Worm (Caenorhabditis elegans) whole organism, late embryonic: ENCODE results near the gene szy-20.

Experiments used
- C38D4.7 ChIP-seq: fragments of 200-800 bp; sonication (Bioruptor generic); optimal IDR thresholded peaks from 2 replicates; lab custom pipeline; 2018; ENCODE audit warnings: mild to moderate bottlenecking, missing genetic modification characterization, moderate library complexity, missing compliant biosample characterization
- F13H6.1 ChIP-seq: sonication (generic microtip); optimal IDR thresholded peaks from 2 replicates; lab custom pipeline; 2016; ENCODE audit warnings: missing genetic modification characterization, missing compliant biosample characterization
- K02D7.2 ChIP-seq: sonication (generic microtip); optimal IDR thresholded peaks from 2 replicates; lab custom pipeline; 2017; ENCODE audit warnings: mild to moderate bottlenecking, missing genetic modification characterization, missing compliant biosample characterization
- ahr-1 ChIP-seq: sonication (generic microtip); optimal IDR thresholded peaks from 2 replicates; lab custom pipeline; 2016; ENCODE audit warnings: missing genetic modification characterization, missing compliant biosample characterization
- ceh-14 ChIP-seq: sonication (generic microtip); optimal IDR thresholded peaks from 2 replicates; lab custom pipeline; 2016; ENCODE audit warnings: missing genotype, missing genetic modification characterization, missing compliant biosample characterization
- ceh-18 ChIP-seq: sonication (generic microtip); optimal IDR thresholded peaks from 2 replicates; lab custom pipeline; 2016; ENCODE audit warnings: missing genetic modification characterization, missing compliant biosample characterization
- ceh-19 ChIP-seq: fragments of 200-800 bp; sonication (Bioruptor generic); optimal IDR thresholded peaks from 2 replicates; lab custom pipeline; 2018; ENCODE audit warnings: mild to moderate bottlenecking, missing genetic modification characterization, missing compliant biosample characterization
- ceh-2 ChIP-seq: sonication (generic microtip); optimal IDR thresholded peaks from 2 replicates; lab custom pipeline; 2016; ENCODE audit warnings: missing genotype, missing genetic modification characterization, missing compliant biosample characterization
- ceh-24 ChIP-seq: sonication (generic microtip); optimal IDR thresholded peaks from 2 replicates; lab custom pipeline; 2016; ENCODE audit warnings: mild to moderate bottlenecking, missing genetic modification characterization, missing compliant biosample characterization
- ceh-31 ChIP-seq: sonication (generic microtip); optimal IDR thresholded peaks from 2 replicates; lab custom pipeline; 2016; ENCODE audit warnings: missing genetic modification characterization, missing compliant biosample characterization
- ceh-34 ChIP-seq: sonication (generic microtip); optimal IDR thresholded peaks from 2 replicates; lab custom pipeline; 2016; ENCODE audit warnings: mild to moderate bottlenecking, missing genetic modification characterization, missing compliant biosample characterization
- ceh-48 ChIP-seq: sonication (generic microtip); optimal IDR thresholded peaks from 2 replicates; lab custom pipeline; 2016; ENCODE audit warnings: missing genetic modification characterization, inconsistent platforms, missing compliant biosample characterization
- ceh-6 ChIP-seq: fragments of 200-800 bp; sonication (Bioruptor generic); optimal IDR thresholded peaks from 2 replicates; lab custom pipeline; 2018; ENCODE audit warnings: mild to moderate bottlenecking, missing genetic modification characterization, missing compliant biosample characterization
- che-1 ChIP-seq: sonication (generic microtip); optimal IDR thresholded peaks from 2 replicates; lab custom pipeline; 2016; ENCODE audit warnings: mild to moderate bottlenecking, missing genetic modification characterization, missing compliant biosample characterization
- dmd-4 ChIP-seq: sonication (generic microtip); optimal IDR thresholded peaks from 2 replicates; lab custom pipeline; 2016; ENCODE audit warnings: borderline replicate concordance, missing genetic modification characterization, missing compliant biosample characterization
- dve-1 ChIP-seq: sonication (generic microtip); optimal IDR thresholded peaks from 2 replicates; lab custom pipeline; 2017; ENCODE audit warnings: antibody characterized with exemption, mild to moderate bottlenecking, missing genetic modification characterization, missing compliant biosample characterization
- elt-4 ChIP-seq: sonication (generic microtip); optimal IDR thresholded peaks from 2 replicates; lab custom pipeline; 2016; ENCODE audit warnings: missing genetic modification characterization, missing compliant biosample characterization
- fax-1 ChIP-seq: sonication (generic microtip); optimal IDR thresholded peaks from 2 replicates; lab custom pipeline; 2016; ENCODE audit warnings: missing genotype, missing genetic modification characterization, missing compliant biosample characterization
- gmeb-2 ChIP-seq: sonication (generic microtip); optimal IDR thresholded peaks from 2 replicates; lab custom pipeline; 2016; ENCODE audit warnings: missing genetic modification characterization, inconsistent platforms, missing compliant biosample characterization
- hlh-13 ChIP-seq: fragments of 200-800 bp; sonication (Bioruptor generic); optimal IDR thresholded peaks from 2 replicates; lab custom pipeline; 2018; ENCODE audit warnings: mild to moderate bottlenecking, missing genetic modification characterization, missing compliant biosample characterization
- hlh-15 ChIP-seq: sonication (generic microtip); optimal IDR thresholded peaks from 2 replicates; lab custom pipeline; 2016; ENCODE audit warnings: missing genetic modification characterization, missing compliant biosample characterization
- hlh-30 ChIP-seq: sonication (generic microtip); optimal IDR thresholded peaks from 2 replicates; lab custom pipeline; 2017; ENCODE audit warnings: antibody characterized with exemption, missing genetic modification characterization, missing compliant biosample characterization; ENCODE audit not compliant: insufficient read depth
- hlh-6 ChIP-seq: sonication (generic microtip); optimal IDR thresholded peaks from 2 replicates; lab custom pipeline; 2016; ENCODE audit warnings: missing genotype, missing genetic modification characterization, missing compliant biosample characterization
- lin-11 ChIP-seq: fragments of 200-800 bp; sonication (Bioruptor generic); optimal IDR thresholded peaks from 2 replicates; lab custom pipeline; 2018; ENCODE audit warnings: mild to moderate bottlenecking, missing genetic modification characterization, missing compliant biosample characterization
- mec-3 ChIP-seq: sonication (generic microtip); optimal IDR thresholded peaks from 2 replicates; lab custom pipeline; 2016; ENCODE audit warnings: borderline replicate concordance, missing genetic modification characterization, missing compliant biosample characterization
- pha-2 ChIP-seq: sonication (generic microtip); optimal IDR thresholded peaks from 2 replicates; lab custom pipeline; 2017; ENCODE audit warnings: mild to moderate bottlenecking, missing genetic modification characterization, missing compliant biosample characterization
- pha-4 ChIP-seq: fragments of 150-350 bp; optimal IDR thresholded peaks from 2 replicates; lab custom pipeline; 2018; ENCODE audit warnings: missing biosample characterization, missing genetic modification reagents, missing genetic modification characterization
- ref-2 ChIP-seq: sonication (generic microtip); optimal IDR thresholded peaks from 2 replicates; lab custom pipeline; 2016; ENCODE audit warnings: missing genetic modification characterization, missing compliant biosample characterization
- sdc-2 ChIP-seq: sonication (generic microtip); optimal IDR thresholded peaks from 2 replicates; lab custom pipeline; 2016; ENCODE audit warnings: missing genotype, missing genetic modification characterization, missing compliant biosample characterization
- tbx-2 ChIP-seq: sonication (generic microtip); optimal IDR thresholded peaks from 2 replicates; lab custom pipeline; 2016; ENCODE audit warnings: missing genetic modification characterization, missing compliant biosample characterization
- ttx-3 ChIP-seq: sonication (generic microtip); optimal IDR thresholded peaks from 2 replicates; lab custom pipeline; 2016; ENCODE audit warnings: missing genetic modification reagents, missing genetic modification characterization, missing compliant biosample characterization
- unc-42 ChIP-seq: sonication (generic microtip); optimal IDR thresholded peaks from 2 replicates; lab custom pipeline; 2016; ENCODE audit warnings: missing genotype, missing genetic modification characterization, missing compliant biosample characterization
- unc-86 ChIP-seq: sonication (generic microtip); optimal IDR thresholded peaks from 2 replicates; lab custom pipeline; 2016; ENCODE audit warnings: missing genetic modification characterization, missing compliant biosample characterization
- ztf-16 ChIP-seq: sonication (generic microtip); optimal IDR thresholded peaks from 2 replicates; lab custom pipeline; 2017; ENCODE audit warnings: missing genetic modification characterization, missing compliant biosample characterization

szy-20 gene

ce11 chrII:9017628-9018027, 48.5 kb upstream of the szy-20 start:
- no peak for TF ChIP-seq ref-2 (tag; lab: Kevin White, UChicago)
- TF ChIP-seq ceh-6: no peak
- no peak for TF ChIP-seq gmeb-2 (tag; lab: Kevin White, UChicago)
- TF ChIP-seq elt-4 (tag; lab: Kevin White, UChicago): no peak
- TF ChIP-seq lin-11 (tag; lab: Kevin White, UChicago): no peak
- no peak for TF ChIP-seq ceh-48 (tag; lab: Kevin White, UChicago)
- TF ChIP-seq sdc-2 (tag; lab: Kevin White, UChicago): no peak
- no peak for TF ChIP-seq ceh-2 (tag; lab: Kevin White, UChicago)
- TF ChIP-seq ttx-3 (tag; lab: Kevin White, UChicago): no peak
- no peak for TF ChIP-seq hlh-30
- TF ChIP-seq hlh-13 (GFP tag; lab: Kevin White, UChicago): no peak
- no peak for TF ChIP-seq ceh-24

DNA sequence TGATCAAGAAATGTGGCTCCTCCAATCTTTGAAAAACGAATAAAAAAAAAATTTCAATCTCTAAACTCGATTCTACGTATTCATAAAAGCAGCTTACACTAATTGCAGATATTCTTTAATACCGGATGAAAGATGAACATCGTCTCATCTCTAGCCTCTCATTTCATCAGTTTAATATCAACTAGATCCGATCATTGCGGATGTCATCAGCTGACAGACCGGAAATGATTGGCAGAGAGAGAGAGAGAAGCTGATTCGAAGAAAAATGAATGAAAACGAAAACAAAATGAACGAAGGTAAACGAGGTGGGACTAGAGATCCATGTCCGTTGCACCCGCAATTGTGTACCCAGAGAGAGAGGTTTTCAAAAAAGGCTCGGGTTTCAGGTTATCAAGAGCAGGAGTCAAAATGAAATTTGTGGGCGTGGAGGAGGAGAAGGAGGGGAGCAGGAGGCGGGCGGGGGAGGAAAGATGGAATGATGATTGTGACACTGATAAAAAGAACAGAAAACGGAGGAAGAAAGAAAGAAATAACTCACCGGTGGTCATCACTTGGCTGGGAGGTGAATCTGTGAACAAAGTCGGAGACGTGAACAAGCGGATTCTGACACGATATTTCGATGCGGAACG, 45.9 kb upstream of the szy-20 start:
- TF ChIP-seq ceh-18 (tag; lab: Kevin White, UChicago) (peak; percentile 1), ceh-19 (GFP tag; lab: Kevin White, UChicago) (peak; percentile 17), ceh-48 (tag; lab: Kevin White, UChicago) (no peak)

DNA sequence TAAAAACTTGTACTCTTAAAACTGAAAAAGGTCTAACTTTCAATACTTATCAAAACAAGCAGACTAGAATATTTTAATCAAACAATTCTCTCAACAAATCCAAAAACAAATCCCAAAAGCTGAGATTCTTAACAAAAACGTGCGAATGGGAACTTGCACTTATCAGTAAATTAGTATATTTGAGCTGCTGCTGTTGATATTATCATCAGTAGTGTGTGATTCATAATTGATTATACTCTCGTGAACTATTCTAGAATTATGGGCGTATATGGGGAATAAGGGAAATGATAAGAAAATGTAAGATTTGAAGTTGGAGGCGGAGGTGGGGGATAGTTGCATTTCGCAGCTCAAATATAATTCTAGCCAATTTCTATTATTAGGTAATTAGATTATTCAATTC, 45.1 kb upstream of the szy-20 start:
- TF ChIP-seq tbx-2 (tag; lab: Kevin White, UChicago): no peak
- TF ChIP-seq dmd-4: no peak
- no peak for TF ChIP-seq K02D7.2 (tag; lab: Kevin White, UChicago)
- TF ChIP-seq pha-2: no peak
- TF ChIP-seq ahr-1 (tag; lab: Kevin White, UChicago): no peak
- no peak for TF ChIP-seq ceh-2 (tag; lab: Kevin White, UChicago)
- TF ChIP-seq ztf-16: no peak
- no peak for TF ChIP-seq hlh-6

- peak; percentile 61 for TF ChIP-seq ceh-34 (tag; lab: Kevin White, UChicago)
- TF ChIP-seq sdc-2 (tag; lab: Kevin White, UChicago): peak; percentile 39
- no peak for TF ChIP-seq che-1
- TF ChIP-seq hlh-15 (tag; lab: Kevin White, UChicago): no peak
- no peak for TF ChIP-seq dmd-4
- no peak for TF ChIP-seq pha-2
- peak; percentile 9 for TF ChIP-seq ceh-31 (tag; lab: Kevin White, UChicago)
- peak; percentile 64 for TF ChIP-seq mec-3 (tag; lab: Kevin White, UChicago)
- no peak for TF ChIP-seq F13H6.1 (tag; lab: Kevin White, UChicago)
- peak; percentile 65 for TF ChIP-seq hlh-30
- no peak for TF ChIP-seq dve-1 (tag; lab: Kevin White, UChicago)
- peak; percentile 23 for TF ChIP-seq elt-4 (tag; lab: Kevin White, UChicago)
- TF ChIP-seq ceh-18 (tag; lab: Kevin White, UChicago): peak; percentile 42
- no peak for TF ChIP-seq ahr-1 (tag; lab: Kevin White, UChicago)
- peak; percentile 14 for TF ChIP-seq ref-2 (tag; lab: Kevin White, UChicago)
- no peak for TF ChIP-seq ceh-14
- TF ChIP-seq C38D4.7: no peak
- no peak for TF ChIP-seq ttx-3 (tag; lab: Kevin White, UChicago)
- TF ChIP-seq pha-4: no peak
- no peak for TF ChIP-seq unc-86 (tag; lab: Kevin White, UChicago)
- TF ChIP-seq fax-1 (tag; lab: Kevin White, UChicago): no peak
- no peak for TF ChIP-seq ceh-48 (tag; lab: Kevin White, UChicago)
- TF ChIP-seq, all 69 proteins: peak for 8
These were observed 44.2 kb upstream of the szy-20 start for ce11 chrII:9013341-9013740.

ce11 chrII:9010708-9011107, 41.6 kb upstream of the szy-20 start:
- TF ChIP-seq unc-42 (tag; lab: Kevin White, UChicago) (peak; percentile 82), ceh-19 (GFP tag; lab: Kevin White, UChicago) (peak; percentile 15), ceh-31 (tag; lab: Kevin White, UChicago) (peak; percentile 17), ttx-3 (tag; lab: Kevin White, UChicago) (no peak)
